Worm (Caenorhabditis elegans) whole organism, L1 larva: ENCODE data around the gene dmd-10.

Experiments used
- C04F5.9 ChIP-seq: sonication (generic microtip); optimal IDR thresholded peaks from 2 replicates; lab custom pipeline; 2016; ENCODE audit warnings: missing genetic modification characterization, missing compliant biosample characterization
- C16A3.4 ChIP-seq: fragments of 150-350 bp; optimal IDR thresholded peaks from 2 replicates; lab custom pipeline; 2014; ENCODE audit warnings: missing biosample characterization, missing genetic modification characterization
- C34B4.2 ChIP-seq: sonication (generic microtip); optimal IDR thresholded peaks from 2 replicates; lab custom pipeline; 2017; ENCODE audit warnings: mild to moderate bottlenecking, missing genetic modification characterization, missing compliant biosample characterization
- aha-1 ChIP-seq: fragments of 150-350 bp; optimal IDR thresholded peaks from 2 replicates; lab custom pipeline; 2014; ENCODE audit warnings: missing biosample characterization, missing genetic modification characterization
- alr-1 ChIP-seq: fragments of 200-800 bp; sonication (Bioruptor generic); optimal IDR thresholded peaks from 2 replicates; lab custom pipeline; 2018; ENCODE audit warnings: borderline replicate concordance, mild to moderate bottlenecking, missing genetic modification characterization, missing compliant biosample characterization
- aly-2 ChIP-seq: fragments of 150-350 bp; optimal IDR thresholded peaks from 2 replicates; lab custom pipeline; 2014; ENCODE audit warnings: missing biosample characterization, missing genetic modification characterization
- ama-1 ChIP-seq: fragments of 150-350 bp; optimal IDR thresholded peaks from 2 replicates; lab custom pipeline; 2014
- blmp-1 ChIP-seq: fragments of 150-350 bp; optimal IDR thresholded peaks from 2 replicates; lab custom pipeline; 2014; ENCODE audit warnings: missing biosample characterization, missing genetic modification characterization
- ceh-63 ChIP-seq: fragments of 200-800 bp; sonication (Bioruptor generic); optimal IDR thresholded peaks from 2 replicates; lab custom pipeline; 2018; ENCODE audit warnings: mild to moderate bottlenecking, missing genetic modification characterization, missing compliant biosample characterization
- ceh-8 ChIP-seq: fragments of 200-800 bp; sonication (Bioruptor generic); optimal IDR thresholded peaks from 2 replicates; lab custom pipeline; 2018; ENCODE audit warnings: mild to moderate bottlenecking, missing genetic modification characterization, moderate library complexity, missing compliant biosample characterization
- ces-1 ChIP-seq: fragments of 150-350 bp; optimal IDR thresholded peaks from 2 replicates; lab custom pipeline; 2014; ENCODE audit warnings: missing biosample characterization, missing genetic modification reagents, missing genetic modification characterization
- dpl-1 ChIP-seq, 3 experiments: fragments of 150-350 bp in 2 of 3; sonication (generic microtip) in 1 of 3; optimal IDR thresholded peaks; 2 replicates each; lab custom pipeline; 2014 to 2017; ENCODE audit warnings: missing biosample characterization in 3 of 3, missing genetic modification characterization in 3 of 3, missing genetic modification reagents in 3 of 3
- dsc-1 ChIP-seq: sonication (generic microtip); optimal IDR thresholded peaks from 2 replicates; lab custom pipeline; 2016; ENCODE audit warnings: mild to moderate bottlenecking, missing genetic modification characterization, missing compliant biosample characterization
- efl-1 ChIP-seq, 4 experiments: fragments of 150-350 bp; optimal IDR thresholded peaks in 3 of 4; peaks in 1 of 4; 1 replicate in 1 of 4; 2 replicates in 3 of 4; lab custom pipeline; 2014; ENCODE audit warnings: missing biosample characterization in 2 of 4, missing genetic modification characterization in 2 of 4, missing genetic modification reagents in 2 of 4
- elt-3 ChIP-seq, 6 experiments: fragments of 150-350 bp in 1 of 6; sonication (generic microtip); optimal IDR thresholded peaks; 2 replicates each; lab custom pipeline; 2017 to 2018; ENCODE audit warnings: missing biosample characterization in 6 of 6, missing genetic modification characterization in 6 of 6, inconsistent platforms in 1 of 6
- fkh-10 ChIP-seq: sonication (generic microtip); optimal IDR thresholded peaks from 2 replicates; lab custom pipeline; 2017; ENCODE audit warnings: missing biosample characterization, missing genetic modification reagents, missing genetic modification characterization
- fkh-4 ChIP-seq: sonication (generic microtip); optimal IDR thresholded peaks from 2 replicates; lab custom pipeline; 2016; ENCODE audit warnings: missing compliant biosample characterization, missing genetic modification characterization, borderline replicate concordance
- fkh-8 ChIP-seq: sonication (generic microtip); optimal IDR thresholded peaks from 2 replicates; lab custom pipeline; 2016; ENCODE audit warnings: mild to moderate bottlenecking, missing genetic modification characterization, missing compliant biosample characterization
- fos-1 ChIP-seq: fragments of 150-350 bp; optimal IDR thresholded peaks from 2 replicates; lab custom pipeline; 2014; ENCODE audit warnings: missing biosample characterization, missing genetic modification characterization
- grh-1 ChIP-seq: fragments of 200-800 bp; sonication (Bioruptor generic); IDR thresholded peaks from 2 replicates; pipeline ENCODE4 v1.3.6; 2022; ENCODE audit warnings: missing genetic modification reagents, missing genetic modification characterization, missing compliant biosample characterization
- jun-1 ChIP-seq: fragments of 150-350 bp; optimal IDR thresholded peaks from 2 replicates; lab custom pipeline; 2014; ENCODE audit warnings: missing biosample characterization, missing genetic modification reagents, missing genetic modification characterization
- lin-13 ChIP-seq: fragments of 150-350 bp; optimal IDR thresholded peaks from 2 replicates; lab custom pipeline; 2014; ENCODE audit warnings: missing biosample characterization, missing genetic modification reagents, missing genetic modification characterization
- lin-14 ChIP-seq: fragments of 200-800 bp; sonication (Bioruptor generic); optimal IDR thresholded peaks from 2 replicates; lab custom pipeline; 2018; ENCODE audit warnings: mild to moderate bottlenecking, missing genetic modification characterization, moderate library complexity, missing compliant biosample characterization
- lin-15B ChIP-seq: fragments of 150-350 bp; sonication (generic microtip); optimal IDR thresholded peaks from 3 replicates; lab custom pipeline; 2014; ENCODE audit warnings: missing biosample characterization, missing genetic modification characterization
- lin-35 ChIP-seq, 2 experiments: fragments of 150-350 bp; optimal IDR thresholded peaks; 2 replicates each; lab custom pipeline; 2014; ENCODE audit warnings: missing biosample characterization in 2 of 2, missing genetic modification characterization in 2 of 2, missing genetic modification reagents in 2 of 2
- lir-3 ChIP-seq: sonication (generic microtip); optimal IDR thresholded peaks from 2 replicates; lab custom pipeline; 2016; ENCODE audit warnings: mild to moderate bottlenecking, missing genetic modification characterization, moderate library complexity, missing compliant biosample characterization; ENCODE audit not compliant: poor library complexity
- lsy-2 ChIP-seq, 2 experiments: fragments of 150-350 bp; optimal IDR thresholded peaks; 2 replicates each; lab custom pipeline; 2014; ENCODE audit warnings: missing biosample characterization in 2 of 2, missing genetic modification characterization in 2 of 2
- mab-9 ChIP-seq: fragments of 200-800 bp; sonication (Bioruptor generic); IDR thresholded peaks from 2 replicates; pipeline ENCODE4 v1.3.6; 2022; ENCODE audit warnings: missing genetic modification reagents, missing genetic modification characterization, missing compliant biosample characterization
- mep-1 ChIP-seq: fragments of 150-350 bp; optimal IDR thresholded peaks from 2 replicates; lab custom pipeline; 2014; ENCODE audit warnings: missing biosample characterization, missing genetic modification characterization
- nhr-11 ChIP-seq: fragments of 150-350 bp; optimal IDR thresholded peaks from 2 replicates; lab custom pipeline; 2014; ENCODE audit warnings: missing biosample characterization, missing genetic modification characterization
- nhr-19 ChIP-seq: fragments of 200-800 bp; sonication (Bioruptor generic); conservative IDR thresholded peaks from 2 replicates; pipeline ENCODE4 v1.3.6; 2022; ENCODE audit warnings: missing genetic modification characterization, missing compliant biosample characterization
- nhr-237 ChIP-seq: fragments of 150-350 bp; optimal IDR thresholded peaks from 2 replicates; lab custom pipeline; 2014; ENCODE audit warnings: missing biosample characterization, missing genetic modification characterization
- nhr-47 ChIP-seq: sonication (generic microtip); optimal IDR thresholded peaks from 2 replicates; lab custom pipeline; 2016; ENCODE audit warnings: mild to moderate bottlenecking, missing genetic modification characterization, moderate library complexity, missing compliant biosample characterization
- nhr-71 ChIP-seq: sonication (generic microtip); optimal IDR thresholded peaks from 2 replicates; lab custom pipeline; 2016; ENCODE audit warnings: mild to moderate bottlenecking, missing genetic modification characterization, moderate library complexity, missing compliant biosample characterization
- nhr-76 ChIP-seq: sonication (generic microtip); optimal IDR thresholded peaks from 2 replicates; lab custom pipeline; 2017; ENCODE audit warnings: missing biosample characterization, missing genetic modification characterization
- nhr-77 ChIP-seq: fragments of 150-350 bp; optimal IDR thresholded peaks from 2 replicates; lab custom pipeline; 2014; ENCODE audit warnings: missing biosample characterization, missing genetic modification characterization
- nhr-90 ChIP-seq: sonication (generic microtip); optimal IDR thresholded peaks from 2 replicates; lab custom pipeline; 2016; ENCODE audit warnings: mild to moderate bottlenecking, missing genetic modification characterization, missing compliant biosample characterization; ENCODE audit not compliant: poor library complexity
- pag-3 ChIP-seq: sonication (generic microtip); optimal IDR thresholded peaks from 2 replicates; lab custom pipeline; 2017; ENCODE audit warnings: missing genetic modification characterization, mild to moderate bottlenecking, missing compliant biosample characterization, antibody characterized with exemption, borderline replicate concordance; ENCODE audit not compliant: insufficient read depth
- pax-3 ChIP-seq: fragments of 200-800 bp; sonication (Bioruptor generic); optimal IDR thresholded peaks from 2 replicates; lab custom pipeline; 2018; ENCODE audit warnings: mild to moderate bottlenecking, missing genetic modification characterization, moderate library complexity, missing compliant biosample characterization
- pqm-1 ChIP-seq: sonication (generic microtip); optimal IDR thresholded peaks from 3 replicates; lab custom pipeline; 2017; ENCODE audit warnings: missing biosample characterization, missing genetic modification characterization
- rnt-1 ChIP-seq: sonication (generic microtip); optimal IDR thresholded peaks from 2 replicates; lab custom pipeline; 2016; ENCODE audit warnings: mild to moderate bottlenecking, missing genetic modification characterization, moderate library complexity, missing compliant biosample characterization
- skn-1 ChIP-seq: fragments of 150-350 bp; optimal IDR thresholded peaks from 2 replicates; lab custom pipeline; 2014; ENCODE audit warnings: missing biosample characterization, missing genetic modification characterization
- snpc-4 ChIP-seq: fragments of 150-350 bp; optimal IDR thresholded peaks from 2 replicates; lab custom pipeline; 2014; ENCODE audit warnings: missing biosample characterization, missing genetic modification characterization
- sox-4 ChIP-seq: sonication (generic microtip); optimal IDR thresholded peaks from 2 replicates; lab custom pipeline; 2016; ENCODE audit warnings: missing genetic modification characterization, missing compliant biosample characterization
- sup-37 ChIP-seq: fragments of 200-800 bp; sonication (Bioruptor generic); optimal IDR thresholded peaks from 2 replicates; lab custom pipeline; 2018; ENCODE audit warnings: mild to moderate bottlenecking, missing genetic modification characterization, missing compliant biosample characterization
- swsn-7 ChIP-seq: sonication (generic microtip); optimal IDR thresholded peaks from 2 replicates; lab custom pipeline; 2016; ENCODE audit warnings: missing genetic modification characterization, missing compliant biosample characterization
- tbx-2 ChIP-seq: sonication (generic microtip); optimal IDR thresholded peaks from 2 replicates; lab custom pipeline; 2016; ENCODE audit warnings: missing genetic modification characterization, missing compliant biosample characterization
- unc-30 ChIP-seq: sonication (generic microtip); optimal IDR thresholded peaks from 2 replicates; lab custom pipeline; 2017; ENCODE audit warnings: missing biosample characterization, missing genetic modification characterization
- unc-62 ChIP-seq: fragments of 150-350 bp; optimal IDR thresholded peaks from 2 replicates; lab custom pipeline; 2014; ENCODE audit warnings: missing biosample characterization, missing genetic modification reagents, missing genetic modification characterization
- unc-86 ChIP-seq: sonication (generic microtip); optimal IDR thresholded peaks from 2 replicates; lab custom pipeline; 2016; ENCODE audit warnings: missing genetic modification characterization, missing compliant biosample characterization
- xbp-1 ChIP-seq: sonication (generic microtip); optimal IDR thresholded peaks from 2 replicates; lab custom pipeline; 2016; ENCODE audit warnings: missing genetic modification characterization, missing compliant biosample characterization
- ztf-11 ChIP-seq, 2 experiments: sonication (generic microtip); optimal IDR thresholded peaks; 2 replicates each; lab custom pipeline; 2016 to 2017; ENCODE audit warnings: missing genetic modification characterization in 2 of 2, missing biosample characterization in 1 of 2, missing compliant biosample characterization in 1 of 2

dmd-10 gene

DNA sequence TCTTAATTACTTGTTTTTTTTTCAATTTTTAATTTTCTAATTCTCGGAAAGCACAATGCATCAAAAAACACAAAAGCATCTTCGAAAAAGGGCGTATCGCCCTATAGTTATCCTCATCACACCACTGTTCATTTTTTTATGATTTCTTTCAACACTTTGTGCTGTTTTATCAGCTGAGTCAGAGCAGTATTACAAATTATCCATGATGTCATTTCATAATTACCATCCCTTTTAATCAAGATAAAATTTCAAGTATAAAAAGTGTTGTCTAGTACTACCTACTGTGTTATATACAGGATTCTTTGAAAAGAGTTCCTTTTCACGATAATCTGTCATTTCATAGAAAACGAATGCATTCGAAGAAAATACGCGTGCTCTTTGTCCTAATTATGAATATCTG lies 30.2 kb upstream of the dmd-10 start:
- no peak for TF ChIP-seq snpc-4 (tag; lab: Kevin White, UChicago)
- no peak for TF ChIP-seq C16A3.4 (tag; lab: Kevin White, UChicago)
- TF ChIP-seq fkh-10, result no peak
- TF ChIP-seq unc-62, result no peak
- TF ChIP-seq dsc-1 (tag; lab: Kevin White, UChicago), result peak; percentile 66
- TF ChIP-seq xbp-1, result no peak
- TF ChIP-seq fkh-8, result peak; percentile 6
- TF ChIP-seq nhr-71, result peak; percentile 38
- TF ChIP-seq efl-1 (optimal IDR thresholded peaks at IDR 0.05; lab: Kevin White, UChicago), result no peak
- peak in 1 of 2 experiments; percentile 74 for TF ChIP-seq efl-1 (GFP tag; optimal IDR thresholded peaks at IDR 0.05 in 1 of 2; lab: Kevin White, UChicago)
- TF ChIP-seq sup-37 (GFP tag; lab: Kevin White, UChicago), result no peak
- TF ChIP-seq pax-3 (tag; lab: Kevin White, UChicago), result peak; percentile 21
- TF ChIP-seq aha-1 (tag; lab: Kevin White, UChicago), result no peak
- no peak for TF ChIP-seq rnt-1 (tag; lab: Kevin White, UChicago)
- TF ChIP-seq pag-3 (tag; lab: Kevin White, UChicago), result no peak
- no peak for TF ChIP-seq tbx-2 (tag; lab: Kevin White, UChicago)
- TF ChIP-seq lin-14 (GFP tag; lab: Kevin White, UChicago), result no peak

DNA sequence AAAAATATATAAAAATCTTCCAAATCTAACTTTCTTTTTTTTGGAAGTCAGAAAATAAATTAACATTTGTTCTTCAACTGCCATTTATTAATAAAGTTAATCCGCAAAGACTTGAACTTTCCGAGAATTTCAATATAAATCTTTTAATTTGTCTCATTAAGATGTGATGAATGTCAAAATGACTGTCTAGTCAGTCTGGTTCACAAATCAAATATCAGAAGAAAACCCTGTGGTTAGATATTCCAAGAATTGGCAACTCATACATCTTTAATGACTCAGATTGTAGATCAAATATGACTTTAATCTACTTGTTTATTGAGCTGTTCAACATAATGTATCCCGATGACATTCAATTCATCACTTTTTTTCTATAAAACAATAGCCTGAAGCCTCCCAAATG lies 29.2 kb upstream of the dmd-10 start:
- TF ChIP-seq unc-30 (tag; lab: Kevin White, UChicago), result no peak
- TF ChIP-seq nhr-77 (tag; lab: Kevin White, UChicago), result no peak
- no peak for TF ChIP-seq grh-1 (GFP tag; lab: Robert Waterston, UW)
- TF ChIP-seq sup-37 (GFP tag; lab: Kevin White, UChicago), result no peak
- TF ChIP-seq nhr-11 (tag; lab: Kevin White, UChicago), result no peak
- no peak for TF ChIP-seq pqm-1 (tag; lab: Kevin White, UChicago)
- TF ChIP-seq C34B4.2, result no peak
- no peak for TF ChIP-seq lsy-2 (tag; optimal IDR thresholded peaks at IDR 0.05; lab: Kevin White, UChicago)
- peak; percentile 58 for TF ChIP-seq fkh-8
- TF ChIP-seq nhr-90 (tag; lab: Kevin White, UChicago), result no peak
- no peak for TF ChIP-seq swsn-7 (tag; lab: Kevin White, UChicago)
- TF ChIP-seq dpl-1 (GFP tag; optimal IDR thresholded peaks at IDR 0.05; lab: Kevin White, UChicago), result no peak
- no peak for TF ChIP-seq ama-1 (lab: Kevin White, UChicago)
- TF ChIP-seq blmp-1, result no peak
- TF ChIP-seq mep-1 (tag; lab: Kevin White, UChicago), result no peak
- TF ChIP-seq lin-13 (GFP tag; lab: Kevin White, UChicago), result no peak
- peak; percentile 69 for TF ChIP-seq ceh-8
- no peak for TF ChIP-seq tbx-2 (tag; lab: Kevin White, UChicago)
- TF ChIP-seq aly-2 (tag; lab: Kevin White, UChicago), result no peak
- no peak for TF ChIP-seq alr-1 (tag; lab: Kevin White, UChicago)
- TF ChIP-seq fkh-4 (tag; lab: Kevin White, UChicago), result peak; percentile 68
- TF ChIP-seq lir-3 (tag; lab: Kevin White, UChicago), result no peak
- no peak for TF ChIP-seq nhr-19 (GFP tag; lab: Robert Waterston, UW)
- no peak for TF ChIP-seq nhr-76
- TF ChIP-seq fos-1, result no peak
- no peak for TF ChIP-seq skn-1 (tag; lab: Kevin White, UChicago)
- TF ChIP-seq C04F5.9 (tag; lab: Kevin White, UChicago), result no peak
- peak; percentile 39 for TF ChIP-seq nhr-47 (tag; lab: Kevin White, UChicago)
- TF ChIP-seq ces-1 (GFP tag; lab: Kevin White, UChicago), result no peak
- no peak for TF ChIP-seq lin-35 (GFP tag; optimal IDR thresholded peaks at IDR 0.05; lab: Kevin White, UChicago)
- no peak for TF ChIP-seq lin-15B (tag; lab: Kevin White, UChicago)
- no peak for TF ChIP-seq ztf-11 (tag; optimal IDR thresholded peaks at IDR 0.05; lab: Kevin White, UChicago)
- TF ChIP-seq sox-4 (tag; lab: Kevin White, UChicago), result peak; percentile 9
- TF ChIP-seq unc-86 (tag; lab: Kevin White, UChicago), result no peak
- TF ChIP-seq ceh-63 (GFP tag; lab: Kevin White, UChicago), result no peak
- TF ChIP-seq pax-3 (tag; lab: Kevin White, UChicago), result peak; percentile 87
- no peak for TF ChIP-seq elt-3 (tag; optimal IDR thresholded peaks at IDR 0.05; lab: Kevin White, UChicago)
- no peak for TF ChIP-seq jun-1
- no peak for TF ChIP-seq mab-9 (GFP tag; lab: Robert Waterston, UW)
- TF ChIP-seq nhr-237 (tag; lab: Kevin White, UChicago), result no peak
